Fruit fly (Drosophila melanogaster): Measurements from ENCODE around the gene cas.

- TF ChIP-seq CG3995 (GFP tag; optimal IDR thresholded peaks at IDR 0.05), result no peak
- TF ChIP-seq yki (optimal IDR thresholded peaks at IDR 0.05), result no peak
- no peak for TF ChIP-seq ERR (GFP tag; optimal IDR thresholded peaks at IDR 0.05)
- TF ChIP-seq Dp (GFP tag; optimal IDR thresholded peaks at IDR 0.05), result peak; percentile 57
- TF ChIP-seq nerfin-1 (tag; optimal IDR thresholded peaks at IDR 0.05), result no peak
- TF ChIP-seq CHES-1-like (GFP tag; optimal IDR thresholded peaks at IDR 0.05), result no peak
- no peak for TF ChIP-seq CG16779 (GFP tag; IDR thresholded peaks at IDR 0.05)
- TF ChIP-seq kni (GFP tag; optimal IDR thresholded peaks at IDR 0.05), result no peak
- TF ChIP-seq CG16815 (GFP tag; optimal IDR thresholded peaks at IDR 0.05), result no peak
- no peak for TF ChIP-seq Mes4 (GFP tag; optimal IDR thresholded peaks at IDR 0.05)
- no peak for TF ChIP-seq odd (GFP tag; optimal IDR thresholded peaks at IDR 0.05)
- no peak for TF ChIP-seq CrebB (tag; optimal IDR thresholded peaks at IDR 0.05)
Measured at dm6 chr3R:5754594-5754993, 38.0 kb upstream of the cas start, which contains the start of gene Dcps.

All from whole organism, embryonic.